Worm (Caenorhabditis elegans): ENCODE data around the gene H35B03.1.

The H35B03.1 gene

ce11 chrIV:5755922-5756321, 30.5 kb downstream of the H35B03.1 start:
- TF ChIP-seq hlh-4 (tag; optimal IDR thresholded peaks at IDR 0.05) (no peak), nhr-71 (tag; optimal IDR thresholded peaks at IDR 0.05) (peak; percentile 36), tbx-2 (tag; optimal IDR thresholded peaks at IDR 0.05) (no peak), dsc-1 (tag; optimal IDR thresholded peaks at IDR 0.05) (no peak), lin-35 (GFP tag; optimal IDR thresholded peaks at IDR 0.05) (peak in 1 of 2 experiments; percentile 17), jun-1 (tag; optimal IDR thresholded peaks at IDR 0.05) (no peak), lsy-2 (tag; optimal IDR thresholded peaks at IDR 0.05) (no peak), mdl-1 (tag; optimal IDR thresholded peaks at IDR 0.05) (peak in 1 of 2 experiments; percentile 18), irx-1 (tag; optimal IDR thresholded peaks at IDR 0.05) (no peak), unc-130 (tag; optimal IDR thresholded peaks at IDR 0.05) (no peak), nhr-90 (tag; optimal IDR thresholded peaks at IDR 0.05; ENCODE audit: poor library complexity) (peak; percentile 34), nhr-85 (tag) (peak; percentile 39), nhr-19 (GFP tag; conservative IDR thresholded peaks at IDR 0.05) (0 out of 2 replicates have a peak, but pooled peaks have one; percentile 6), nhr-20 (tag; optimal IDR thresholded peaks at IDR 0.05) (peak; percentile 57), nhr-76 (tag; optimal IDR thresholded peaks at IDR 0.05) (no peak), hpl-2 (GFP tag; optimal IDR thresholded peaks at IDR 0.05) (no peak), elt-2 (tag; optimal IDR thresholded peaks at IDR 0.05) (peak; percentile 77), lin-14 (GFP tag; optimal IDR thresholded peaks at IDR 0.05) (peak; percentile 23)

- TF ChIP-seq nhr-77 (tag; optimal IDR thresholded peaks at IDR 0.05), result no peak
- TF ChIP-seq efl-1 (optimal IDR thresholded peaks at IDR 0.05), result no peak
- TF ChIP-seq efl-1 (GFP tag; optimal IDR thresholded peaks at IDR 0.05 in 1 of 2), result peak in 1 of 2 experiments; percentile 22
- TF ChIP-seq nhr-85 (tag), result peak; percentile 9
- TF ChIP-seq egl-27 (tag; optimal IDR thresholded peaks at IDR 0.05), result no peak
- no peak for TF ChIP-seq nhr-71 (tag; optimal IDR thresholded peaks at IDR 0.05)
- TF ChIP-seq Y116A8C.19 (tag; optimal IDR thresholded peaks at IDR 0.05; ENCODE audit: borderline replicate concordance), result no peak
These were observed 32.4 kb downstream of the H35B03.1 start, which contains the start of gene nhr-46 for ce11 chrIV:5757762-5758161. Gene nhr-46, minus strand, starts transcription at chrIV:5757862.

DNA sequence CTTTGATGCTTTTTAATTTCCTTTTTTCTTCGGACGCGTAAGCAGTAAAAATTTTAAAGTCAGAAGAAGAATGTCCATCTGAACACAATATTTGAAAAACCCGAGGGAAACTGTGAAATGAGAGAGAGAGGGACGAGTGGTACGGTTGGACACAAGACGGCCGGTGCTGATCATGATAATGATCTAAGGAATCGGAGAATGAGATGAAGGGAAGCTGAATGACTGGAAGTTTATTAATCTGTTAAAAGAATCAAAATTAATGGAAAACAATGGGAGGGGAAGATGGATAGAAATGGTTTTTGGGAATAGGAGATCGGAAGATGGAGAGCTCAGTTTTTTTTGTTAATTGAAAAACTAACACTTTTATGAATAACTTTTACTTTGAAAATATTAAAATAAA, 33.3 kb downstream of the H35B03.1 start:
- TF ChIP-seq nhr-20 (tag; optimal IDR thresholded peaks at IDR 0.05), result no peak
- no peak for TF ChIP-seq unc-130 (tag; optimal IDR thresholded peaks at IDR 0.05)
- no peak for TF ChIP-seq sptf-1 (tag; optimal IDR thresholded peaks at IDR 0.05)
- TF ChIP-seq nhr-85 (tag), result peak; percentile 70
- TF ChIP-seq blmp-1 (tag; optimal IDR thresholded peaks at IDR 0.05), result peak; percentile 13
- no peak for TF ChIP-seq isw-1 (GFP tag; IDR thresholded peaks at IDR 0.05)
- TF ChIP-seq nhr-77 (tag; optimal IDR thresholded peaks at IDR 0.05), result no peak

DNA sequence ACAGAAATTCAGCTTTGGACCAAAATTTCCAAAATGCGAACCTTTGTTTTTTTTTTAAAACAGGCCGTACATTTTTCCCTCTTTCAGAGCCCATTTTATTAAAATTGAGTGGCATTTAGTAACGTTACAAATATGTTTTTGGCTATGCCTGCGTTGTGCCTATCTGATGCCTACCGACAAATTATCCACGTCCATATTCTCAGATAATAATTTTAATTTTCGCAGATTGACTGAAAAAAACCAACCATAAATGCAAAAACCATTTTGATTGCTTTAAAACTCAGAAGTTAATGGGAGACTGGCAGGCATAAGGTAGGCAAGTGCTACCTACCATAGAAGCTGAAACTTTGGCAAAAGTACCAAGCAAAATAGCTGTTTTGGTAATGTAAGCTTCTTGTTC, 35.3 kb downstream of the H35B03.1 start:
- TF ChIP-seq sup-37 (GFP tag; optimal IDR thresholded peaks at IDR 0.05) (no peak), elt-3 (tag; optimal IDR thresholded peaks at IDR 0.05) (no peak), efl-1 (optimal IDR thresholded peaks at IDR 0.05) (no peak), efl-1 (GFP tag; optimal IDR thresholded peaks at IDR 0.05 in 1 of 2) (no peak), elt-2 (tag; optimal IDR thresholded peaks at IDR 0.05) (no peak), lin-35 (GFP tag; optimal IDR thresholded peaks at IDR 0.05) (no peak)

DNA sequence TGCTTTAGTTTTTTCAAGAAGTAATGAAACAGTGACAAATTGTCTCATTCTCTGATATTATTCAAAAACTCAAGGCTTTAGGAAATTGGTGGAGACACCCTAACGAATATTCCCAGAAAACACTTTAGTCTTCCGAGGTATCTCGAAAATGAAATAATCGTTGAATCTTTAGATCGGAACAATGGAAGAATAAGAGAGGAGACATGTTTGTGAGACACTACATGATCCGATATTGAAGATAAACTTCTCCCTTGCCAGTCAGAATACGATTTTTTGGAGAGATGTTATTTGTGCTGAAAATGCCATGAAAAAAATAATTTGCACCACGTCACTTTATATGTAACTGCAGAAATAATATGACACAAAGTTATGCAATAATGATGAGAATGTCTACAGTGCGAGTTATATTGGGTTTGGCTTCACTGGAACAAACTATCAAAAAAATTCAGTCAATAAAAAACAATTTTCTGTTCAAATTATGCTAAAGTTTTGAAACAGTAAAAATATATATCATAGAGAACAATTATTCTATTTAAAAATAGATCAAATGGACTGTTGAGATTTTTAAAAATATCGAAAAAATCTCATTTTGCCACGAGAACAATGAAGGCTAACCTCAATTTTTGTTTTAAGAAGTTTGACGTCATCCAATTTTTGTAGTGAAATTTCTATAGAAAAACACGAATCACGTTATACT, 36.0 kb downstream of the H35B03.1 start:
- no peak for TF ChIP-seq lin-15B (tag; optimal IDR thresholded peaks at IDR 0.05)
- peak; percentile 13 for TF ChIP-seq blmp-1 (tag; optimal IDR thresholded peaks at IDR 0.05)

DNA sequence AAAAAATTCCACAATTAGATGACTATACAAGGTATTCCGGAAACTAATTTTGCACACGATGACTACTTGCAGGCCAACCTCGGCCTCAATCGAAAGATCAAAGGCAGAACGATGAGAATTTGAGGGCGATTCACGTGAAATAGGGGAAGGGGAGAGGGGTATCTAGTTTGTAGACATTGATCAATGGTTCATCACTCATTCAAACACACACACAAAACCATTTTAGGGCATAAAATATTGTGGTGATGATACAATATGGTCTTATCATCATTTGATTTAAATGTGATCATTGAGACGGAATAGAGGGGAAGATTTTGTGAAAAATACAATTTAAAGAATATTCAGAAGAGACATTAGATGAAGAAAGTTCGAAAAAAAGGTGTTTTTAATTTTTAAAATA, 37.4 kb downstream of the H35B03.1 start:
- no peak for TF ChIP-seq lir-3 (tag; optimal IDR thresholded peaks at IDR 0.05; ENCODE audit: poor library complexity)
- peak; percentile 36 for TF ChIP-seq nhr-19 (GFP tag; conservative IDR thresholded peaks at IDR 0.05)
- no peak for TF ChIP-seq C16A3.4 (tag; optimal IDR thresholded peaks at IDR 0.05)
- TF ChIP-seq elt-2 (tag; optimal IDR thresholded peaks at IDR 0.05), result peak; percentile 43
- TF ChIP-seq blmp-1 (tag; optimal IDR thresholded peaks at IDR 0.05), result peak; percentile 27
- TF ChIP-seq grh-1 (GFP tag; IDR thresholded peaks at IDR 0.05), result peak; percentile 32; the same call in 1 of the 2 replicates
- TF ChIP-seq isw-1 (GFP tag; IDR thresholded peaks at IDR 0.05), result no peak
- peak; percentile 45 for TF ChIP-seq snu-23 (GFP tag; optimal IDR thresholded peaks at IDR 0.05)
- peak; percentile 36 for TF ChIP-seq nhr-90 (tag; optimal IDR thresholded peaks at IDR 0.05; ENCODE audit: poor library complexity)
- peak in 5 of 6 experiments; percentile 4 to 60 (median 27) for TF ChIP-seq elt-3 (tag; optimal IDR thresholded peaks at IDR 0.05)
- TF ChIP-seq ceh-63 (GFP tag; optimal IDR thresholded peaks at IDR 0.05), result no peak
- TF ChIP-seq nhr-85 (tag), result peak; percentile 77
- TF ChIP-seq nhr-20 (tag; optimal IDR thresholded peaks at IDR 0.05), result peak; percentile 82
- peak; percentile 55 for TF ChIP-seq nhr-71 (tag; optimal IDR thresholded peaks at IDR 0.05)
- no peak for TF ChIP-seq lin-39 (tag; optimal IDR thresholded peaks at IDR 0.05)
- no peak for TF ChIP-seq ceh-88 (GFP tag; IDR thresholded peaks at IDR 0.05)
- peak; percentile 4 for TF ChIP-seq nhr-47 (tag; optimal IDR thresholded peaks at IDR 0.05)
- peak; percentile 41 for TF ChIP-seq lin-14 (GFP tag; optimal IDR thresholded peaks at IDR 0.05)
- TF ChIP-seq lin-35 (GFP tag; optimal IDR thresholded peaks at IDR 0.05), result peak in 1 of 2 experiments; percentile 56
- no peak for TF ChIP-seq nhr-237 (tag; optimal IDR thresholded peaks at IDR 0.05)
- TF ChIP-seq mdl-1 (tag; optimal IDR thresholded peaks at IDR 0.05), result peak in 1 of 2 experiments; percentile 10

Data from whole organism, L1 larva.